Worm (Caenorhabditis elegans) whole organism, early embryonic: ENCODE data around the gene Y51A2B.2.

Experiments used
- B0310.2 ChIP-seq: sonication (generic microtip); optimal IDR thresholded peaks from 2 replicates; lab custom pipeline; 2016; ENCODE audit warnings: mild to moderate bottlenecking, missing genetic modification characterization, missing compliant biosample characterization
- F13C5.2 ChIP-seq: sonication (generic microtip); optimal IDR thresholded peaks from 2 replicates; lab custom pipeline; 2017; ENCODE audit warnings: mild to moderate bottlenecking, missing genetic modification characterization, inconsistent platforms, missing compliant biosample characterization
- aly-1 ChIP-seq: sonication (generic microtip); optimal IDR thresholded peaks from 2 replicates; lab custom pipeline; 2016; ENCODE audit warnings: missing genetic modification characterization, missing compliant biosample characterization
- ama-1 ChIP-seq: fragments of 150-350 bp; optimal IDR thresholded peaks from 2 replicates; lab custom pipeline; 2014
- ceh-13 ChIP-seq: fragments of 200-800 bp; sonication (Bioruptor generic); optimal IDR thresholded peaks from 2 replicates; lab custom pipeline; 2018; ENCODE audit warnings: mild to moderate bottlenecking, missing genetic modification characterization, missing compliant biosample characterization
- ceh-36 ChIP-seq: sonication (generic microtip); optimal IDR thresholded peaks from 2 replicates; lab custom pipeline; 2016; ENCODE audit warnings: missing genetic modification characterization, inconsistent platforms, missing compliant biosample characterization
- ets-7 ChIP-seq: sonication (generic microtip); optimal IDR thresholded peaks from 2 replicates; lab custom pipeline; 2016; ENCODE audit warnings: missing genotype, missing genetic modification characterization, missing compliant biosample characterization
- flt-1 ChIP-seq: fragments of 200-800 bp; sonication (Bioruptor generic); IDR thresholded peaks from 2 replicates; pipeline ENCODE4 v1.3.6; 2022; ENCODE audit warnings: missing genetic modification characterization, missing compliant biosample characterization
- hmbx-1 ChIP-seq: sonication (generic microtip); optimal IDR thresholded peaks from 2 replicates; lab custom pipeline; 2016; ENCODE audit warnings: mild to moderate bottlenecking, missing genetic modification characterization, missing compliant biosample characterization
- hmg-4 ChIP-seq: fragments of 200-800 bp; sonication (Bioruptor generic); optimal IDR thresholded peaks from 2 replicates; lab custom pipeline; 2018; ENCODE audit warnings: mild to moderate bottlenecking, missing genetic modification characterization, missing compliant biosample characterization
- hnd-1 ChIP-seq: sonication (generic microtip); optimal IDR thresholded peaks from 2 replicates; lab custom pipeline; 2016; ENCODE audit warnings: missing genetic modification characterization, missing compliant biosample characterization
- pes-1 ChIP-seq: fragments of 200-800 bp; sonication (Bioruptor generic); IDR thresholded peaks from 2 replicates; pipeline ENCODE4 v1.3.6; 2022; ENCODE audit warnings: missing genetic modification reagents, missing genetic modification characterization, missing compliant biosample characterization
- scrt-1 ChIP-seq: fragments of 200-800 bp; sonication (Bioruptor generic); IDR thresholded peaks from 2 replicates; pipeline ENCODE4 v1.3.6; 2022; ENCODE audit warnings: missing genetic modification characterization, missing compliant biosample characterization
- sea-1 ChIP-seq: fragments of 200-800 bp; sonication (Bioruptor generic); conservative IDR thresholded peaks from 2 replicates; pipeline ENCODE4 v1.3.6; 2022; ENCODE audit warnings: missing genetic modification characterization, missing compliant biosample characterization
- tbx-11 ChIP-seq: fragments of 200-800 bp; sonication (Bioruptor generic); IDR thresholded peaks from 2 replicates; pipeline ENCODE4 v1.3.6; 2022; ENCODE audit warnings: missing genetic modification characterization, missing compliant biosample characterization
- tbx-37 ChIP-seq: fragments of 200-800 bp; sonication (Bioruptor generic); conservative IDR thresholded peaks from 2 replicates; pipeline ENCODE4 v1.3.6; 2022; ENCODE audit warnings: missing genetic modification reagents, missing genetic modification characterization, missing compliant biosample characterization
- tra-4 ChIP-seq: sonication (generic microtip); optimal IDR thresholded peaks from 2 replicates; lab custom pipeline; 2017; ENCODE audit warnings: missing genetic modification characterization, missing compliant biosample characterization

Y51A2B.2 gene

DNA sequence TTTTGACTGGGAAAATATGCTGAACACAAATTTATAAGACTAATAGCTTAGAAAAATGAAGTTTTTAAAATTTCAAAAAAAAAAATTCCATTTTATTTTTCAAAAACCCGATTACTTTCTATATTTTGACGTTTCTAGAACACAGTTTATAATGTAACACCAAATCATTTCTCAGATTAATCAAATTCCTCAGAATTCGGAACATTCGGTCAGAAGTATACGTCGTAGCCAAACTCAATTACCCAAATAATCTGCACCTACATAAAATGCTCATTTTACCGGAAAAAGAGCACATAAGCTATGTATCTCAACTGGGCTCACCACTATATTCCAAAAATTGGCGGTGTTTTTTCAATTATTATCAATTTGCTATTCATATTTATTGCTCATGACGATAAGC lies 46.5 kb downstream of the Y51A2B.2 start, which contains the start of gene srj-26:
srj-26 (plus strand) TSS at position 301 of the 400 bp plus-strand sequence.
- TF ChIP-seq scrt-1 (no peak), F13C5.2 (tag; lab: Kevin White, UChicago) (no peak), tra-4 (tag; lab: Kevin White, UChicago) (no peak), aly-1 (no peak), flt-1 (GFP tag; lab: Robert Waterston, UW) (no peak), tbx-11 (GFP tag; lab: Robert Waterston, UW) (no peak), ceh-36 (tag; lab: Kevin White, UChicago) (no peak), hnd-1 (tag; lab: Kevin White, UChicago) (no peak), B0310.2 (no peak), ets-7 (tag; lab: Kevin White, UChicago) (no peak), ceh-13 (GFP tag; lab: Kevin White, UChicago) (no peak), hmg-4 (GFP tag; lab: Kevin White, UChicago) (no peak), tbx-37 (GFP tag; lab: Robert Waterston, UW) (no peak), hmbx-1 (tag; lab: Kevin White, UChicago) (no peak)

DNA sequence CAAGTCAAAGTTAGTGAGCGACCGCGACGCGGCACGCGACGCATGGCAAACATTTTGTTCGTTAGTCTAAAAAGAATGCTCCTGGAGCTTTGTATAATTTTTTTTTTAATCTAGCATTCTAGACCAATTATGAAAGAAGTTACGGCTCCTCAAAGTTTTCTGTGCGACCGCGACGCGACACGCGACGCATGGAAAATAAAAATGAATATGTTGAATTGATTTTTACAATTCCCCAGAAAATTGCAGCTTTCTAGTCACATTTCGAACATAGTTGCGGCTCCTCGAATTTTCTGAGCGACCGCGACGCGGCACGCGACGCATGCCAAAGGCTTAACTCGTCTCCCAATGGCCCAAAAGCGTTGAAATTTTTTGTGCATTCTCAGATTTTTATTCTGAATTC lies 50.2 kb downstream of the Y51A2B.2 start, which contains the start of gene ZK262.4:
ZK262.4 (minus strand) TSS at position 101 of the 400 bp plus-strand sequence.
- TF ChIP-seq flt-1 (GFP tag; lab: Robert Waterston, UW): no peak
- no peak for TF ChIP-seq pes-1 (GFP tag; lab: Robert Waterston, UW)
- no peak for TF ChIP-seq aly-1
- no peak for TF ChIP-seq tbx-37 (GFP tag; lab: Robert Waterston, UW)

DNA sequence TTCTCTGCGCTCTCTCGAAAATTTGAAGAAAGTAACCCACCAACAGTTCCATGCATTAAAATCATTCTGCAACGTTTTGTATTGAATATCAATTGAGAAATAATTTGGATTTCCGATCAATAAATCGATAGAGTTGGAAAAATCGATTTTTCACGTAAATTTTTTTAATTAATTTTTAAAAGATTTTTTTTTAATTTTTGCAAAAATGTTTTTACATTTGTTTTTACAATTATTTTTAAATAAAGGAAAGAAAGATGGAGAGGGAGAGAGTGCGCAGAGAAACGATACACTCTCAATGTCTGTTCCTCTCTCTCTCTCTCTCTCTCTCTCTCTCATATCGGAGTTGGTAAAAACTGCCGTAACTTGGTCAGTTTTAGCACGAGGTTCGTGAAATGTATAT lies 51.2 kb downstream of the Y51A2B.2 start, which contains the start of gene ZK262.19:
ZK262.19 (minus strand) TSS at position 101 of the 400 bp plus-strand sequence.
- TF ChIP-seq B0310.2 (no peak), aly-1 (no peak), hmbx-1 (tag; lab: Kevin White, UChicago) (no peak), F13C5.2 (tag; lab: Kevin White, UChicago) (no peak), tbx-11 (GFP tag; lab: Robert Waterston, UW) (no peak), ceh-36 (tag; lab: Kevin White, UChicago) (no peak), ama-1 (lab: Kevin White, UChicago) (no peak), scrt-1 (no peak), flt-1 (GFP tag; lab: Robert Waterston, UW) (no peak), tbx-37 (GFP tag; lab: Robert Waterston, UW) (no peak)

DNA sequence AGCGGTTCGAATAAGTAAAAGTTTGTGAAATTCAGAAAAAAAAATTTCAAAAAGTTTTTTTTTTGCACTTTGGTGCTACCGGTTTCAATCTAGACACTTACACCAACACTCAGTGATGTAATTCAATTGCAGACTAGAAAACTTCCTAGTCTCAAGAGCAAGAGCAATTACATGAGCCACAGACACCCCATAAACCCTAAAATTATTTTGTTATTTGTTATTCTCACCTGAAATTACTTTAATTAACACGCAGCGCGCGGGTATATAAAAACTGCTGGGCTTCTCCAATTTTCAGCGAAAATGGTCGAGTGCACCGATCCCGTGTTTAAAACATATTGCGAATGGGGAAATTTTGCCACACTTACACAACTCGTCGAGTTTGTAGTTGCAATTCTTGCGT lies 52.0 kb downstream of the Y51A2B.2 start, which contains the start of gene srw-83:
srw-83 (plus strand) TSS at position 301 of the 400 bp plus-strand sequence.
- TF ChIP-seq F13C5.2 (tag; lab: Kevin White, UChicago) (no peak), aly-1 (no peak), ceh-13 (GFP tag; lab: Kevin White, UChicago) (no peak), hmbx-1 (tag; lab: Kevin White, UChicago) (no peak), tbx-37 (GFP tag; lab: Robert Waterston, UW) (no peak), hnd-1 (tag; lab: Kevin White, UChicago) (no peak), B0310.2 (no peak), sea-1 (GFP tag; lab: Robert Waterston, UW) (no peak), ama-1 (lab: Kevin White, UChicago) (no peak), scrt-1 (no peak), ceh-36 (tag; lab: Kevin White, UChicago) (no peak), hmg-4 (GFP tag; lab: Kevin White, UChicago) (no peak), tra-4 (tag; lab: Kevin White, UChicago) (no peak), tbx-11 (GFP tag; lab: Robert Waterston, UW) (no peak), ets-7 (tag; lab: Kevin White, UChicago) (no peak)
